Worm (Caenorhabditis elegans) whole organism, mixed stage, embryonic: Measurements from ENCODE around the gene B0334.20.

ENCODE experiments used
- ceh-83 ChIP-seq: fragments of 200-800 bp; sonication (Bioruptor generic); optimal IDR thresholded peaks from 2 replicates; lab custom pipeline; 2018; ENCODE audit warnings: mild to moderate bottlenecking, missing genetic modification characterization, missing compliant biosample characterization
- lsy-2 ChIP-seq: fragments of 150-350 bp; optimal IDR thresholded peaks from 2 replicates; lab custom pipeline; 2014; ENCODE audit warnings: missing biosample characterization, missing genetic modification characterization
- nhr-12 ChIP-seq: fragments of 150-350 bp; optimal IDR thresholded peaks from 2 replicates; lab custom pipeline; 2014; ENCODE audit warnings: missing biosample characterization, missing genetic modification characterization
- nhr-237 ChIP-seq: fragments of 150-350 bp; optimal IDR thresholded peaks from 2 replicates; lab custom pipeline; 2014; ENCODE audit warnings: missing biosample characterization, missing genetic modification characterization
- unc-62 ChIP-seq: fragments of 150-350 bp; optimal IDR thresholded peaks from 2 replicates; lab custom pipeline; 2014; ENCODE audit warnings: missing biosample characterization, missing genetic modification reagents, missing genetic modification characterization

ce11 chrII:11496767-11497166 is 3.5 kb downstream of the B0334.20 start, which contains the start of gene emc-5:
- TF ChIP-seq unc-62 (GFP tag; lab: Kevin White, UChicago) (peak; percentile 49), lsy-2 (tag; lab: Kevin White, UChicago) (no peak), nhr-237 (tag; lab: Kevin White, UChicago) (no peak), nhr-12 (tag; lab: Kevin White, UChicago) (no peak), ceh-83 (GFP tag; lab: Kevin White, UChicago) (no peak)
